Worm (Caenorhabditis elegans) whole organism, mixed stage, embryonic: Measurements from ENCODE around the gene ascc-1.

Experiments
- M03D4.4 ChIP-seq: sonication (generic microtip); optimal IDR thresholded peaks from 2 replicates; lab custom pipeline; 2017; ENCODE audit warnings: mild to moderate bottlenecking, missing genetic modification characterization, missing compliant biosample characterization
- bed-3 ChIP-seq: fragments of 200-800 bp; sonication (Bioruptor generic); optimal IDR thresholded peaks from 3 replicates; lab custom pipeline; 2018; ENCODE audit warnings: mild to moderate bottlenecking, missing genetic modification characterization, moderate library complexity, missing compliant biosample characterization
- blmp-1 ChIP-seq: fragments of 150-350 bp; optimal IDR thresholded peaks from 2 replicates; lab custom pipeline; 2014; ENCODE audit warnings: missing biosample characterization, missing genetic modification characterization
- ceh-43 ChIP-seq: fragments of 200-800 bp; sonication (Bioruptor generic); optimal IDR thresholded peaks from 2 replicates; lab custom pipeline; 2018; ENCODE audit warnings: mild to moderate bottlenecking, missing genetic modification characterization, moderate library complexity, missing compliant biosample characterization
- ceh-83 ChIP-seq: fragments of 200-800 bp; sonication (Bioruptor generic); optimal IDR thresholded peaks from 2 replicates; lab custom pipeline; 2018; ENCODE audit warnings: mild to moderate bottlenecking, missing genetic modification characterization, missing compliant biosample characterization
- ces-1 ChIP-seq: fragments of 150-350 bp; optimal IDR thresholded peaks from 2 replicates; lab custom pipeline; 2014; ENCODE audit warnings: missing biosample characterization, missing genetic modification reagents, missing genetic modification characterization
- cnd-1 ChIP-seq: fragments of 200-800 bp; sonication (Bioruptor generic); optimal IDR thresholded peaks from 2 replicates; lab custom pipeline; 2018; ENCODE audit warnings: mild to moderate bottlenecking, missing genetic modification characterization, missing compliant biosample characterization
- elt-1 ChIP-seq: sonication (generic microtip); optimal IDR thresholded peaks from 2 replicates; lab custom pipeline; 2017; ENCODE audit warnings: missing genetic modification characterization, mild to moderate bottlenecking, missing compliant biosample characterization, antibody characterized with exemption, moderate library complexity, borderline replicate concordance; ENCODE audit not compliant: insufficient read depth
- elt-3 ChIP-seq: fragments of 150-350 bp; optimal IDR thresholded peaks from 2 replicates; lab custom pipeline; 2014; ENCODE audit warnings: missing biosample characterization, missing genetic modification characterization
- ham-2 ChIP-seq: fragments of 200-800 bp; sonication (Bioruptor generic); optimal IDR thresholded peaks from 2 replicates; lab custom pipeline; 2018; ENCODE audit warnings: mild to moderate bottlenecking, missing genetic modification characterization, missing compliant biosample characterization
- lin-13 ChIP-seq: fragments of 150-350 bp; optimal IDR thresholded peaks from 2 replicates; lab custom pipeline; 2014; ENCODE audit warnings: missing biosample characterization, missing genetic modification characterization
- lin-32 ChIP-seq: fragments of 200-800 bp; sonication (Bioruptor generic); optimal IDR thresholded peaks from 2 replicates; lab custom pipeline; 2018; ENCODE audit warnings: mild to moderate bottlenecking, missing genetic modification characterization, missing compliant biosample characterization
- lsy-2 ChIP-seq: fragments of 150-350 bp; optimal IDR thresholded peaks from 2 replicates; lab custom pipeline; 2014; ENCODE audit warnings: missing biosample characterization, missing genetic modification characterization
- mab-5 ChIP-seq: fragments of 150-350 bp; optimal IDR thresholded peaks from 2 replicates; lab custom pipeline; 2014; ENCODE audit warnings: missing biosample characterization, missing genetic modification characterization
- mep-1 ChIP-seq: fragments of 150-350 bp; optimal IDR thresholded peaks from 2 replicates; lab custom pipeline; 2017; ENCODE audit warnings: missing biosample characterization, missing genetic modification reagents, missing genetic modification characterization, inconsistent platforms
- mls-2 ChIP-seq: sonication (generic microtip); optimal IDR thresholded peaks from 2 replicates; lab custom pipeline; 2016; ENCODE audit warnings: mild to moderate bottlenecking, missing genetic modification characterization, moderate library complexity, missing compliant biosample characterization
- nhr-12 ChIP-seq: fragments of 150-350 bp; optimal IDR thresholded peaks from 2 replicates; lab custom pipeline; 2014; ENCODE audit warnings: missing biosample characterization, missing genetic modification characterization
- nhr-2 ChIP-seq: fragments of 150-350 bp; optimal IDR thresholded peaks from 2 replicates; lab custom pipeline; 2014; ENCODE audit warnings: missing biosample characterization, missing genetic modification characterization
- nhr-28 ChIP-seq: fragments of 150-350 bp; optimal IDR thresholded peaks from 2 replicates; lab custom pipeline; 2014; ENCODE audit warnings: missing biosample characterization, missing genetic modification characterization
- nhr-76 ChIP-seq: sonication (generic microtip); optimal IDR thresholded peaks from 2 replicates; lab custom pipeline; 2017; ENCODE audit warnings: missing biosample characterization, missing genetic modification characterization
- pha-4 ChIP-seq: fragments of 150-350 bp; optimal IDR thresholded peaks from 2 replicates; lab custom pipeline; 2018; ENCODE audit warnings: missing biosample characterization, missing genetic modification reagents, missing genetic modification characterization
- sem-2 ChIP-seq: fragments of 200-800 bp; sonication (Bioruptor generic); optimal IDR thresholded peaks from 2 replicates; lab custom pipeline; 2018; ENCODE audit warnings: mild to moderate bottlenecking, missing genetic modification characterization, missing compliant biosample characterization
- snpc-4 ChIP-seq: fragments of 150-350 bp; optimal IDR thresholded peaks from 2 replicates; lab custom pipeline; 2014; ENCODE audit warnings: missing biosample characterization, missing genetic modification characterization
- tbx-8 ChIP-seq: fragments of 200-800 bp; sonication (Bioruptor generic); optimal IDR thresholded peaks from 2 replicates; lab custom pipeline; 2018; ENCODE audit warnings: mild to moderate bottlenecking, missing genetic modification characterization, moderate library complexity, missing compliant biosample characterization
- unc-120 ChIP-seq: sonication (generic microtip); optimal IDR thresholded peaks from 2 replicates; lab custom pipeline; 2017; ENCODE audit warnings: missing genetic modification characterization, missing compliant biosample characterization; ENCODE audit not compliant: poor library complexity, severe bottlenecking
- unc-39 ChIP-seq: fragments of 150-350 bp; optimal IDR thresholded peaks from 2 replicates; lab custom pipeline; 2014; ENCODE audit warnings: missing biosample characterization, missing genetic modification characterization
- unc-62 ChIP-seq: fragments of 150-350 bp; optimal IDR thresholded peaks from 2 replicates; lab custom pipeline; 2014; ENCODE audit warnings: missing biosample characterization, missing genetic modification reagents, missing genetic modification characterization
- zip-8 ChIP-seq: fragments of 150-350 bp; optimal IDR thresholded peaks from 2 replicates; lab custom pipeline; 2014; ENCODE audit warnings: missing biosample characterization, missing genetic modification characterization
- ztf-11 ChIP-seq: fragments of 150-350 bp; optimal IDR thresholded peaks from 2 replicates; lab custom pipeline; 2014; ENCODE audit warnings: missing biosample characterization, missing genetic modification characterization

ascc-1 gene

ce11 chrII:44740-45139 lies 12.7 kb upstream of the ascc-1 start, which contains the start of gene rpoa-49:
TSS of gene rpoa-49 (plus strand) at chrII:45040.
- TF ChIP-seq blmp-1 (no peak), M03D4.4 (tag; lab: Kevin White, UChicago) (no peak)
- TF ChIP-seq, all 35 proteins: peak for 0

ce11 chrII:46116-46515 lies 11.4 kb upstream of the ascc-1 start, which contains the start of gene rpt-4:
TSS of gene rpt-4 (minus strand) at chrII:46216.
- TF ChIP-seq sem-2 (GFP tag; lab: Kevin White, UChicago) (no peak), ztf-11 (tag; lab: Kevin White, UChicago) (no peak), unc-120 (no peak), cnd-1 (tag; lab: Kevin White, UChicago) (no peak), blmp-1 (no peak), ces-1 (no peak), unc-62 (GFP tag; lab: Kevin White, UChicago) (no peak), ham-2 (GFP tag; lab: Kevin White, UChicago) (no peak), ceh-43 (GFP tag; lab: Kevin White, UChicago) (no peak), lsy-2 (no peak), lin-32 (GFP tag; lab: Kevin White, UChicago) (no peak), snpc-4 (tag; lab: Kevin White, UChicago) (no peak), mls-2 (no peak), nhr-12 (no peak), nhr-2 (tag; lab: Kevin White, UChicago) (no peak), M03D4.4 (tag; lab: Kevin White, UChicago) (no peak)

ce11 chrII:47280-47679 lies 10.2 kb upstream of the ascc-1 start, which contains the start of gene C23H3.5:
TSS of gene C23H3.5 (plus strand) at chrII:47580.
- TF ChIP-seq nhr-28 (tag; lab: Kevin White, UChicago) (no peak), lsy-2 (no peak), lin-13 (no peak), elt-1 (tag; lab: Kevin White, UChicago) (no peak), M03D4.4 (tag; lab: Kevin White, UChicago) (no peak), mls-2 (no peak), nhr-76 (tag; lab: Kevin White, UChicago) (no peak), lin-32 (GFP tag; lab: Kevin White, UChicago) (no peak), snpc-4 (tag; lab: Kevin White, UChicago) (no peak), nhr-12 (no peak), elt-3 (no peak), bed-3 (GFP tag; lab: Kevin White, UChicago) (no peak), blmp-1 (no peak), unc-62 (GFP tag; lab: Kevin White, UChicago) (no peak), ceh-83 (GFP tag; lab: Kevin White, UChicago) (no peak), pha-4 (no peak), mep-1 (no peak), zip-8 (tag; lab: Kevin White, UChicago) (no peak)

DNA sequence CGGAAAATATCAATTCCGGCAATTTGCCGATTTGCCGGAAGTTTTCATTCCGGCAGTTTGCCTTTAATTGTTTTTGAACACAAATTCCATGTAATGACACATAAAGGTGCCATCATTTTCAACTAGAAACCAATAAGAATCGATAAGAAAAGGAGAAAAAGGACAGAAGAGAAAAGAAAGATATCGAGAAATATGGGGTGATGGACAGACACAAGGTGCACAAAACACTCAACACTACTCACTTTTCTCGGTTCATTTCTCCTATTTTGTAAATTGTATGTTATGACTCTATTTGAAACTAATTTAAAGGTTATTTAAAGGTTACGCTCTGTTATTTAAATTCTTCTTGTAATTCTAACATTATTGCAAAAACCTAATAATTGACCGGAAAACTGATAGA lies 6.6 kb upstream of the ascc-1 start:
- TF ChIP-seq lin-13 (no peak), tbx-8 (GFP tag; lab: Kevin White, UChicago) (no peak), nhr-76 (tag; lab: Kevin White, UChicago) (no peak), ceh-83 (GFP tag; lab: Kevin White, UChicago) (no peak), elt-1 (tag; lab: Kevin White, UChicago) (no peak)

DNA sequence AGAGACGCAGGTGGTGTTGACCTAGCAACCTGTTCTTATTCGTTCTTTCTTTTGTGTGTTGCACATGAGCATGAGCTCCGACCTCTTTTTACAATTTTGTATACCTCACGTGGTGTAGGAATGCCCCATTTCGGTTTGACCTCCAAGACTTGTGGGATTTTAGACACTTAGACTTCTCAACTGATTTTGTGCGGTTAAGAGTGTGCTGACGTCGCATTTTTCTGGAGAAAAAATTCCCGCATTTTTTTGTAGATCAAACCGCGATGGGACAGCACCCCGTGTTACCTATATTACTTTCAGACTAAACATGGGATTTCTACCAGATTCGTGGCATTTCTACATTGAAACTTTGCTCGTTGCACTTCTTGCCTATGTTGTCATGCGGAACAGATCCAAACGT lies 6.1 kb upstream of the ascc-1 start, which contains the start of gene sptl-1:
Gene sptl-1 (plus strand): TSS at position 301 of the 400 bp plus-strand sequence.
- TF ChIP-seq pha-4: peak; percentile 23
- no peak for TF ChIP-seq ztf-11 (tag; lab: Kevin White, UChicago)
- no peak for TF ChIP-seq cnd-1 (tag; lab: Kevin White, UChicago)
- no peak for TF ChIP-seq lsy-2
- no peak for TF ChIP-seq unc-39 (tag; lab: Kevin White, UChicago)
- TF ChIP-seq unc-120: no peak
- no peak for TF ChIP-seq ceh-43 (GFP tag; lab: Kevin White, UChicago)

DNA sequence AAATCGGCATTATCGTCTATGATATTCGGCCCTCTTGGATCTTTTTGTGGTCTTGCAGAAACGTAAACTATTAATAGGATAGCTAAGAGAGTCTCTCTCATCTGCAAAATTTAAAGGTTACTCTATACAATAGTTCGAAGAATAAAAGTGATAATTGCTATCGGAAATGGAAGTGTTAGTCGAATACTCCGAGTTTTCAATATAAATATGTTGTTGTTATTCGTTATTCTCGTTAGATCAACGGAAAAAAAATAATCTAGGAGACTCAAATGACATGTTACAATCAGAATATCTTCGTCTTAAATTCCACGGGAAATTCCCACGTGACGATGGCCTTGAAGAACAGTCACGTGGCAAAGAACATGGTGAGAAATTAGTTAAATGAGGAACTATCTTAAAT lies 2.3 kb upstream of the ascc-1 start, which contains the start of gene tre-5:
Gene tre-5 (minus strand): TSS at position 101 of the 400 bp plus-strand sequence.
- TF ChIP-seq M03D4.4 (tag; lab: Kevin White, UChicago) (no peak), mab-5 (tag; lab: Kevin White, UChicago) (no peak), mls-2 (no peak), bed-3 (GFP tag; lab: Kevin White, UChicago) (no peak), blmp-1 (no peak), ztf-11 (tag; lab: Kevin White, UChicago) (no peak)
